Worm (Caenorhabditis elegans): Measurements from ENCODE around the gene fem-2.
"Not testable (repeated sequence)": the region's sequence is repeated elsewhere in the genome, so short reads cannot be mapped to it uniquely, and the experiment has no call there.

Gene fem-2

ce11 chrIII:638319-638718 lies 3.9 kb upstream of the fem-2 start, which contains the start of gene sbds-1:
Gene sbds-1, minus strand, starts transcription at chrIII:638419.
- 0 out of 2 replicates have a peak, but pooled peaks have one; percentile 7 for TF ChIP-seq lin-38 (GFP tag; IDR thresholded peaks at IDR 0.05)
- TF ChIP-seq lim-7 (GFP tag; IDR thresholded peaks at IDR 0.05), result no peak

ce11 chrIII:636067-636466 lies 1.6 kb upstream of the fem-2 start, which contains the start of gene T19C3.7:
Gene T19C3.7, minus strand, starts transcription at chrIII:636167.
- no peak for TF ChIP-seq tag-97 (GFP tag; IDR thresholded peaks at IDR 0.05)
- TF ChIP-seq daf-16 (GFP tag; optimal IDR thresholded peaks at IDR 0.05), result no peak
- no peak for TF ChIP-seq daf-16 (tag; optimal IDR thresholded peaks at IDR 0.05)
- TF ChIP-seq spr-1 (tag; optimal IDR thresholded peaks at IDR 0.05), result no peak
- no peak for TF ChIP-seq daf-8 (GFP tag; IDR thresholded peaks at IDR 0.05)
- TF ChIP-seq ZK337.2 (GFP tag; IDR thresholded peaks at IDR 0.05), result no peak
- TF ChIP-seq nhr-77 (tag; optimal IDR thresholded peaks at IDR 0.05), result no peak
- TF ChIP-seq mes-2 (tag; optimal IDR thresholded peaks at IDR 0.05; ENCODE audit: poor library complexity, severe bottlenecking), result no peak
- TF ChIP-seq nhr-10 (tag; optimal IDR thresholded peaks at IDR 0.05), result no peak
- no peak for TF ChIP-seq ceh-44 (GFP tag; IDR thresholded peaks at IDR 0.05)

- no peak for TF ChIP-seq ceh-82 (tag; optimal IDR thresholded peaks at IDR 0.05)
- no peak for TF ChIP-seq php-3 (GFP tag; IDR thresholded peaks at IDR 0.05)
- no peak for TF ChIP-seq nhr-11 (tag; optimal IDR thresholded peaks at IDR 0.05)
- TF ChIP-seq F49E8.2 (tag; optimal IDR thresholded peaks at IDR 0.05; ENCODE audit: borderline replicate concordance), result no peak
- no peak for TF ChIP-seq ctbp-1 (GFP tag; IDR thresholded peaks at IDR 0.05)
- TF ChIP-seq nhr-76 (tag; optimal IDR thresholded peaks at IDR 0.05), result no peak
- TF ChIP-seq lin-38 (GFP tag; IDR thresholded peaks at IDR 0.05), result peak; percentile 72
Measured at ce11 chrIII:631421-631820, 3.0 kb downstream of the fem-2 start, which contains the start of gene T19C3.6. Gene T19C3.6, minus strand, starts transcription at chrIII:631521.

ce11 chrIII:628942-629341 lies 5.5 kb downstream of the fem-2 start:
- peak; percentile 71 for TF ChIP-seq lim-7 (GFP tag; IDR thresholded peaks at IDR 0.05)
- peak; percentile 31 for TF ChIP-seq mes-2 (tag; optimal IDR thresholded peaks at IDR 0.05; ENCODE audit: poor library complexity, severe bottlenecking)
- 0 out of 2 replicates have a peak, but pooled peaks have one; percentile 69 for TF ChIP-seq F26F4.8 (GFP tag; conservative IDR thresholded peaks at IDR 0.05)
- 0 out of 2 replicates have a peak, but pooled peaks have one; percentile 45 for TF ChIP-seq tra-1 (GFP tag; IDR thresholded peaks at IDR 0.05)
- peak; percentile 59; the same call in 1 of the 2 replicates for TF ChIP-seq vab-7 (GFP tag; IDR thresholded peaks at IDR 0.05)
- peak; percentile 72 for TF ChIP-seq egl-43 (GFP tag; IDR thresholded peaks at IDR 0.05)
- peak; percentile 61; the same call in 1 of the 2 replicates for TF ChIP-seq pha-4 (GFP tag; IDR thresholded peaks at IDR 0.05)
- not testable (repeated sequence) for TF ChIP-seq pha-4 (tag; optimal IDR thresholded peaks at IDR 0.05)
- 0 out of 2 replicates have a peak, but pooled peaks have one; percentile 58 for TF ChIP-seq Y105C5A.15 (GFP tag; IDR thresholded peaks at IDR 0.05)
- TF ChIP-seq lin-38 (GFP tag; IDR thresholded peaks at IDR 0.05), result peak; percentile 66
- peak; percentile 57; the same call in 1 of the 2 replicates for TF ChIP-seq Y48G9A.11 (GFP tag; IDR thresholded peaks at IDR 0.05)
- 0 out of 2 replicates have a peak, but pooled peaks have one; percentile 25 for TF ChIP-seq ceh-20 (GFP tag; IDR thresholded peaks at IDR 0.05)
- peak; percentile 63; the same call in 1 of the 2 replicates for TF ChIP-seq D1046.2 (GFP tag; IDR thresholded peaks at IDR 0.05)
- peak; percentile 66; the same call in 1 of the 2 replicates for TF ChIP-seq arid-1 (GFP tag; conservative IDR thresholded peaks at IDR 0.05)
- 0 out of 2 replicates have a peak, but pooled peaks have one; percentile 57 for TF ChIP-seq F44E2.7 (GFP tag; IDR thresholded peaks at IDR 0.05)
- peak; percentile 48; the same call in 1 of the 2 replicates for TF ChIP-seq hmg-1.1 (GFP tag; IDR thresholded peaks at IDR 0.05)
- TF ChIP-seq dmd-8 (GFP tag; IDR thresholded peaks at IDR 0.05), result peak; percentile 76
- TF ChIP-seq snpc-1.2 (GFP tag; IDR thresholded peaks at IDR 0.05), result peak; percentile 63
- TF ChIP-seq T26A8.4 (GFP tag; IDR thresholded peaks at IDR 0.05), result 0 out of 2 replicates have a peak, but pooled peaks have one; percentile 36

All from whole organism, L4 larva.